Fruit fly (Drosophila melanogaster): ENCODE data around the gene CG18542.

The CG18542 gene

dm6 chr3R:9735151-9735550 lies 49.6 kb downstream of the CG18542 start:
- TF ChIP-seq CTCF (optimal IDR thresholded peaks at IDR 0.05), result no peak
- TF ChIP-seq CG8478 (optimal IDR thresholded peaks at IDR 0.05), result no peak
